Fruit fly (Drosophila melanogaster): ENCODE measurements around the gene CG14316.

Gene CG14316

DNA sequence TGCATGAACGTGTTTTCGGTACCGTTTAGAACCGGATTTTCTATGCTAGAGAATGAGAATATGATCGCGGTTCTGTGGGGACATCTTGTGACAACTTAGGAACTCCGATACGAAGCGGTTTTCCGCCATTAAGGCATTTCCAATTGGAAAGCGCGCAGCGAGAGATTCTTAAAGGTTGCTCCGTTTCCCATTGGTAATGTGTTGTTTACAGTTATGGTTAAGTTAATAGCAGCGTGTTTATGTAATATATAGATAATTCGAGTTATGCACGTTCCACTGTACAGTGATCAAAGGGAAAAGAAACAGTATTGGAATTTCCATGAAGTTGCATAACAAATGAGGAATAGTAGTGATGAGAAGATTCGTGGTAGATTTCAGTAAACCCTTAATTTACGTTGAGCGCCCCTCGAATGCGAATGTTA is 17.0 kb downstream of the CG14316 start (continued):
- no peak for TF ChIP-seq cato (GFP tag; optimal IDR thresholded peaks at IDR 0.05; ENCODE audit: borderline replicate concordance)
- no peak for TF ChIP-seq Ets97D (GFP tag; optimal IDR thresholded peaks at IDR 0.05)
- no peak for TF ChIP-seq chm (GFP tag; IDR thresholded peaks at IDR 0.05)
- no peak for TF ChIP-seq CkIIα-i1 (GFP tag; IDR thresholded peaks at IDR 0.05)
- no peak for TF ChIP-seq p53 (GFP tag; optimal IDR thresholded peaks at IDR 0.05)
- TF ChIP-seq grau (tag; optimal IDR thresholded peaks at IDR 0.05) = peak; percentile 71
- TF ChIP-seq row (GFP tag; IDR thresholded peaks at IDR 0.05) = peak; percentile 28; the same call in 1 of the 3 replicates
- no peak for TF ChIP-seq mirr (GFP tag; optimal IDR thresholded peaks at IDR 0.05)
- no peak for TF ChIP-seq sim (GFP tag; IDR thresholded peaks at IDR 0.05)
- no peak for TF ChIP-seq CG10543 (GFP tag; optimal IDR thresholded peaks at IDR 0.05)
- no peak for TF ChIP-seq CG43689 (GFP tag; IDR thresholded peaks at IDR 0.05)
- peak; percentile 34 for TF ChIP-seq cg (GFP tag; optimal IDR thresholded peaks at IDR 0.05)
- TF ChIP-seq vfl (GFP tag; optimal IDR thresholded peaks at IDR 0.05) = no peak
- TF ChIP-seq Nf-YC (tag; optimal IDR thresholded peaks at IDR 0.05) = no peak
- no peak for TF ChIP-seq Hr3 (GFP tag; optimal IDR thresholded peaks at IDR 0.05)
- TF ChIP-seq CG3995 (GFP tag; optimal IDR thresholded peaks at IDR 0.05) = no peak
- 0 out of 3 replicates have a peak, but pooled peaks have one; percentile 36 for TF ChIP-seq CG34422 (GFP tag; IDR thresholded peaks at IDR 0.05)
- TF ChIP-seq CG1792 (GFP tag; optimal IDR thresholded peaks at IDR 0.05) = no peak
- no peak for TF ChIP-seq CG6175 (GFP tag; IDR thresholded peaks at IDR 0.05)
- TF ChIP-seq CG17359 (tag; optimal IDR thresholded peaks at IDR 0.05) = peak; percentile 22
- no peak for TF ChIP-seq sens-2 (GFP tag; IDR thresholded peaks at IDR 0.05)
- TF ChIP-seq CG8944 (GFP tag; optimal IDR thresholded peaks at IDR 0.05) = no peak
- TF ChIP-seq Hr39 (optimal IDR thresholded peaks at IDR 0.05) = no peak
- no peak for TF ChIP-seq Lim3 (GFP tag; IDR thresholded peaks at IDR 0.05)
- no peak for TF ChIP-seq abd-A (tag; optimal IDR thresholded peaks at IDR 0.05)
- peak; percentile 9 for TF ChIP-seq az2 (GFP tag; optimal IDR thresholded peaks at IDR 0.05)
- peak; percentile 61 for TF ChIP-seq kni (GFP tag; optimal IDR thresholded peaks at IDR 0.05)
- TF ChIP-seq CHES-1-like (GFP tag; optimal IDR thresholded peaks at IDR 0.05) = peak; percentile 18
- TF ChIP-seq al (GFP tag; IDR thresholded peaks at IDR 0.05) = no peak
- no peak for TF ChIP-seq dati (GFP tag; IDR thresholded peaks at IDR 0.05)
- TF ChIP-seq CG33557 (GFP tag; optimal IDR thresholded peaks at IDR 0.05) = no peak
- no peak for TF ChIP-seq otp (GFP tag; IDR thresholded peaks at IDR 0.05)
- TF ChIP-seq klu (GFP tag; IDR thresholded peaks at IDR 0.05) = no peak
- TF ChIP-seq grn (GFP tag; optimal IDR thresholded peaks at IDR 0.05) = no peak
- peak; percentile 13 for TF ChIP-seq CG2678 (tag; optimal IDR thresholded peaks at IDR 0.05)
- TF ChIP-seq inv (GFP tag; IDR thresholded peaks at IDR 0.05; ENCODE audit: partially characterized antibody) = no peak
- TF ChIP-seq CG7357 (GFP tag; IDR thresholded peaks at IDR 0.05) = no peak
- no peak for TF ChIP-seq E2f2 (GFP tag; IDR thresholded peaks at IDR 0.05)
- no peak for TF ChIP-seq CG14667 (GFP tag; IDR thresholded peaks at IDR 0.05)
- no peak for TF ChIP-seq Trl (optimal IDR thresholded peaks at IDR 0.05)
- TF ChIP-seq Trl (GFP tag; optimal IDR thresholded peaks at IDR 0.05) = no peak
- TF ChIP-seq CG7556 (GFP tag; optimal IDR thresholded peaks at IDR 0.05) = no peak
- TF ChIP-seq bab2 (GFP tag; optimal IDR thresholded peaks at IDR 0.05) = no peak
- TF ChIP-seq Hmx (GFP tag; optimal IDR thresholded peaks at IDR 0.05) = no peak
- TF ChIP-seq Side (GFP tag; optimal IDR thresholded peaks at IDR 0.05) = peak; percentile 7
- TF ChIP-seq usp (GFP tag; optimal IDR thresholded peaks at IDR 0.05) = no peak
- no peak for TF ChIP-seq crc (GFP tag; optimal IDR thresholded peaks at IDR 0.05)
- peak; percentile 9 for TF ChIP-seq gem (tag; optimal IDR thresholded peaks at IDR 0.05)
- no peak for TF ChIP-seq fd64A (GFP tag; optimal IDR thresholded peaks at IDR 0.05)
- TF ChIP-seq Dad (GFP tag; optimal IDR thresholded peaks at IDR 0.05) = no peak
- no peak for TF ChIP-seq CG7745 (tag; optimal IDR thresholded peaks at IDR 0.05)
- TF ChIP-seq Xrp1 (GFP tag; IDR thresholded peaks at IDR 0.05) = 0 out of 2 replicates have a peak, but pooled peaks have one; percentile 13
- no peak for TF ChIP-seq ara (GFP tag; IDR thresholded peaks at IDR 0.05)
- no peak for TF ChIP-seq gsb-n (tag; optimal IDR thresholded peaks at IDR 0.05)

Measured in whole organism, embryonic.